Worm (Caenorhabditis elegans) whole organism, L1 larva: Measurements from ENCODE around the gene F54H12.2.
A peak's percentile ranks its signal among the peaks of the same experiment; 100 is the strongest.

Experiments used
- C04F5.9 ChIP-seq: sonication (generic microtip); optimal IDR thresholded peaks from 2 replicates; lab custom pipeline; 2016; ENCODE audit warnings: missing genetic modification characterization, missing compliant biosample characterization
- aha-1 ChIP-seq: fragments of 150-350 bp; optimal IDR thresholded peaks from 2 replicates; lab custom pipeline; 2014; ENCODE audit warnings: missing biosample characterization, missing genetic modification characterization
- ceh-82 ChIP-seq, 3 experiments: fragments of 150-350 bp in 1 of 3; sonication (generic microtip) in 2 of 3; optimal IDR thresholded peaks; 2 replicates each; lab custom pipeline; 2014 to 2017; ENCODE audit warnings: missing biosample characterization in 3 of 3, missing genetic modification characterization in 3 of 3
- dpl-1 ChIP-seq, 3 experiments: fragments of 150-350 bp in 2 of 3; sonication (generic microtip) in 1 of 3; optimal IDR thresholded peaks; 2 replicates each; lab custom pipeline; 2014 to 2017; ENCODE audit warnings: missing biosample characterization in 3 of 3, missing genetic modification characterization in 3 of 3, missing genetic modification reagents in 3 of 3
- dsc-1 ChIP-seq: sonication (generic microtip); optimal IDR thresholded peaks from 2 replicates; lab custom pipeline; 2016; ENCODE audit warnings: mild to moderate bottlenecking, missing genetic modification characterization, missing compliant biosample characterization
- efl-3 ChIP-seq: fragments of 200-800 bp; sonication (Bioruptor generic); optimal IDR thresholded peaks from 2 replicates; lab custom pipeline; 2018; ENCODE audit warnings: mild to moderate bottlenecking, missing genetic modification characterization, missing compliant biosample characterization
- elt-2 ChIP-seq: sonication (generic microtip); optimal IDR thresholded peaks from 2 replicates; lab custom pipeline; 2016; ENCODE audit warnings: missing genetic modification characterization, mild to moderate bottlenecking, inconsistent platforms, missing compliant biosample characterization, missing genetic modification reagents
- fkh-4 ChIP-seq: sonication (generic microtip); optimal IDR thresholded peaks from 2 replicates; lab custom pipeline; 2016; ENCODE audit warnings: missing compliant biosample characterization, missing genetic modification characterization, borderline replicate concordance
- fkh-8 ChIP-seq: sonication (generic microtip); optimal IDR thresholded peaks from 2 replicates; lab custom pipeline; 2016; ENCODE audit warnings: mild to moderate bottlenecking, missing genetic modification characterization, missing compliant biosample characterization
- fos-1 ChIP-seq: fragments of 150-350 bp; optimal IDR thresholded peaks from 2 replicates; lab custom pipeline; 2014; ENCODE audit warnings: missing biosample characterization, missing genetic modification characterization
- isw-1 ChIP-seq: fragments of 200-800 bp; sonication (Bioruptor generic); IDR thresholded peaks from 2 replicates; pipeline ENCODE4 v1.3.6; 2022; ENCODE audit warnings: missing genetic modification characterization, missing compliant biosample characterization
- lin-13 ChIP-seq: fragments of 150-350 bp; optimal IDR thresholded peaks from 2 replicates; lab custom pipeline; 2014; ENCODE audit warnings: missing biosample characterization, missing genetic modification reagents, missing genetic modification characterization
- lin-14 ChIP-seq: fragments of 200-800 bp; sonication (Bioruptor generic); optimal IDR thresholded peaks from 2 replicates; lab custom pipeline; 2018; ENCODE audit warnings: mild to moderate bottlenecking, missing genetic modification characterization, moderate library complexity, missing compliant biosample characterization
- lin-35 ChIP-seq, 2 experiments: fragments of 150-350 bp; optimal IDR thresholded peaks; 2 replicates each; lab custom pipeline; 2014; ENCODE audit warnings: missing biosample characterization in 2 of 2, missing genetic modification characterization in 2 of 2, missing genetic modification reagents in 2 of 2
- lsy-2 ChIP-seq, 2 experiments: fragments of 150-350 bp; optimal IDR thresholded peaks; 2 replicates each; lab custom pipeline; 2014; ENCODE audit warnings: missing biosample characterization in 2 of 2, missing genetic modification characterization in 2 of 2
- mab-9 ChIP-seq: fragments of 200-800 bp; sonication (Bioruptor generic); IDR thresholded peaks from 2 replicates; pipeline ENCODE4 v1.3.6; 2022; ENCODE audit warnings: missing genetic modification reagents, missing genetic modification characterization, missing compliant biosample characterization
- nhr-12 ChIP-seq: sonication (generic microtip); optimal IDR thresholded peaks from 2 replicates; lab custom pipeline; 2017; ENCODE audit warnings: missing biosample characterization, missing genetic modification characterization
- nhr-19 ChIP-seq: fragments of 200-800 bp; sonication (Bioruptor generic); conservative IDR thresholded peaks from 2 replicates; pipeline ENCODE4 v1.3.6; 2022; ENCODE audit warnings: missing genetic modification characterization, missing compliant biosample characterization
- nhr-237 ChIP-seq: fragments of 150-350 bp; optimal IDR thresholded peaks from 2 replicates; lab custom pipeline; 2014; ENCODE audit warnings: missing biosample characterization, missing genetic modification characterization
- nhr-47 ChIP-seq: sonication (generic microtip); optimal IDR thresholded peaks from 2 replicates; lab custom pipeline; 2016; ENCODE audit warnings: mild to moderate bottlenecking, missing genetic modification characterization, moderate library complexity, missing compliant biosample characterization
- nhr-71 ChIP-seq: sonication (generic microtip); optimal IDR thresholded peaks from 2 replicates; lab custom pipeline; 2016; ENCODE audit warnings: mild to moderate bottlenecking, missing genetic modification characterization, moderate library complexity, missing compliant biosample characterization
- nhr-76 ChIP-seq: sonication (generic microtip); optimal IDR thresholded peaks from 2 replicates; lab custom pipeline; 2017; ENCODE audit warnings: missing biosample characterization, missing genetic modification characterization
- nhr-77 ChIP-seq: fragments of 150-350 bp; optimal IDR thresholded peaks from 2 replicates; lab custom pipeline; 2014; ENCODE audit warnings: missing biosample characterization, missing genetic modification characterization
- nhr-85 ChIP-seq: sonication (generic microtip); peaks from one replicate; lab custom pipeline; 2016; ENCODE audit warnings: missing genetic modification characterization, inconsistent platforms, missing compliant biosample characterization
- nhr-90 ChIP-seq: sonication (generic microtip); optimal IDR thresholded peaks from 2 replicates; lab custom pipeline; 2016; ENCODE audit warnings: mild to moderate bottlenecking, missing genetic modification characterization, missing compliant biosample characterization; ENCODE audit not compliant: poor library complexity
- pqm-1 ChIP-seq: sonication (generic microtip); optimal IDR thresholded peaks from 3 replicates; lab custom pipeline; 2017; ENCODE audit warnings: missing biosample characterization, missing genetic modification characterization
- rnt-1 ChIP-seq: sonication (generic microtip); optimal IDR thresholded peaks from 2 replicates; lab custom pipeline; 2016; ENCODE audit warnings: mild to moderate bottlenecking, missing genetic modification characterization, moderate library complexity, missing compliant biosample characterization
- skn-1 ChIP-seq: fragments of 150-350 bp; optimal IDR thresholded peaks from 2 replicates; lab custom pipeline; 2014; ENCODE audit warnings: missing biosample characterization, missing genetic modification characterization
- snpc-4 ChIP-seq: fragments of 150-350 bp; optimal IDR thresholded peaks from 2 replicates; lab custom pipeline; 2014; ENCODE audit warnings: missing biosample characterization, missing genetic modification characterization
- sox-4 ChIP-seq: sonication (generic microtip); optimal IDR thresholded peaks from 2 replicates; lab custom pipeline; 2016; ENCODE audit warnings: missing genetic modification characterization, missing compliant biosample characterization
- sup-37 ChIP-seq: fragments of 200-800 bp; sonication (Bioruptor generic); optimal IDR thresholded peaks from 2 replicates; lab custom pipeline; 2018; ENCODE audit warnings: mild to moderate bottlenecking, missing genetic modification characterization, missing compliant biosample characterization
- swsn-7 ChIP-seq: sonication (generic microtip); optimal IDR thresholded peaks from 2 replicates; lab custom pipeline; 2016; ENCODE audit warnings: missing genetic modification characterization, missing compliant biosample characterization
- xbp-1 ChIP-seq: sonication (generic microtip); optimal IDR thresholded peaks from 2 replicates; lab custom pipeline; 2016; ENCODE audit warnings: missing genetic modification characterization, missing compliant biosample characterization
- zag-1 ChIP-seq: fragments of 150-350 bp; optimal IDR thresholded peaks from 2 replicates; lab custom pipeline; 2014; ENCODE audit warnings: missing biosample characterization, missing genetic modification characterization
- zip-4 ChIP-seq: fragments of 200-800 bp; sonication (Bioruptor generic); optimal IDR thresholded peaks from 2 replicates; lab custom pipeline; 2018; ENCODE audit warnings: mild to moderate bottlenecking, missing genetic modification characterization, moderate library complexity, missing compliant biosample characterization
- ztf-4 ChIP-seq: fragments of 150-350 bp; optimal IDR thresholded peaks from 2 replicates; lab custom pipeline; 2014; ENCODE audit warnings: missing biosample characterization, missing genetic modification characterization

F54H12.2 gene

ce11 chrIII:7979659-7980058 lies 15.3 kb downstream of the F54H12.2 start, which contains the start of gene clp-1:
Gene clp-1 (plus strand): TSS chrIII:7979959.
- TF ChIP-seq fkh-4 (no peak), nhr-85 (tag; lab: Kevin White, UChicago) (peak; percentile 11), lin-14 (peak; percentile 44)

DNA sequence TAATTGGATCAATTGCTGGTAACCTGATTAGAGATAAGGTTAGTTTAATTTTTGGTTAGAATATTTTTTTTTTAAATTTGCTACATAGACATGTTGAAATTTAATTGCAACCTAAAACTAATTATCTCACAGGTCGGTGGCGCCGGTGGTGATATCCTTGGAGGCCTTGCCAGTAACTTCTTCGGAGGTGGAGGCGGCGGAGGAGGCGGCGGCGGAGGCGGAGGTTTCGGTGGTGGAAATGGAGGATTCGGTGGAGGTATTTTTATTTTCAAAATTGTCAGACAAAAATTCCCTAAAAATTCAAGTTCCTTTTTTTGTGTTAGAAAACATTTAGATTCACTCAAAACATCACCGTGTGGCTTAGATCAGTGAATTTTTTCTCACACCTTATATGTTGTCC lies 16.9 kb downstream of the F54H12.2 start:
- TF ChIP-seq swsn-7 (tag; lab: Kevin White, UChicago), result no peak
- no peak for TF ChIP-seq ceh-82 (tag; optimal IDR thresholded peaks at IDR 0.05; lab: Kevin White, UChicago)
- no peak for TF ChIP-seq fkh-8 (tag; lab: Kevin White, UChicago)
- TF ChIP-seq nhr-76 (tag; lab: Kevin White, UChicago), result no peak
- TF ChIP-seq nhr-237 (tag; lab: Kevin White, UChicago), result no peak
- TF ChIP-seq sox-4 (tag; lab: Kevin White, UChicago), result no peak
- no peak for TF ChIP-seq lin-35 (GFP tag; optimal IDR thresholded peaks at IDR 0.05; lab: Kevin White, UChicago)
- no peak for TF ChIP-seq aha-1 (tag; lab: Kevin White, UChicago)
- no peak for TF ChIP-seq pqm-1 (tag; lab: Kevin White, UChicago)

DNA sequence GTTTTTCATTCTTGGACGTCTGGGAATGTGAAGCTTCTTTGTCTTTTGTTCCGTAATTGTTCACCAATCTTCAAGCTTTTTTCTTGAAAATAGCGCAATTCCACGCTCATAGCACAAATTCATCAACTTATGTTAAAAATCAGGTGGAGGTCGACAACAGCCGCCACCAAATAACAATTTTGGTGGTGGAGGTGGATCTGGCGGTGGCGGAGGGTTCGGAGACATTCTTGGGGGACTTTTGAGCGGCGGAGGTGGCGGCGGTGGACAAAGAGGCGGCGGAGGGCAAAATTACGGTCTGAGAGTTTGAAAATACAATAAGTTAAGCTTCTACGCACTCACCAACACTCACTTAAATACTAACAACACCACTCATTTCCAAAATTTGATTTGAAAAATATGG lies 17.6 kb downstream of the F54H12.2 start:
- TF ChIP-seq fkh-4 (no peak), xbp-1 (no peak), nhr-71 (tag; lab: Kevin White, UChicago) (no peak), fos-1 (tag; lab: Kevin White, UChicago) (no peak), lsy-2 (tag; optimal IDR thresholded peaks at IDR 0.05; lab: Kevin White, UChicago) (no peak), ztf-4 (tag; lab: Kevin White, UChicago) (no peak), rnt-1 (tag; lab: Kevin White, UChicago) (no peak), nhr-90 (no peak), lin-14 (no peak), ceh-82 (tag; optimal IDR thresholded peaks at IDR 0.05; lab: Kevin White, UChicago) (no peak), dpl-1 (GFP tag; optimal IDR thresholded peaks at IDR 0.05; lab: Kevin White, UChicago) (no peak)
- TF ChIP-seq, all 84 proteins: peak for 0

- TF ChIP-seq isw-1 (GFP tag; lab: Robert Waterston, UW), result no peak
These were observed 22.3 kb downstream of the F54H12.2 start, which contains the start of gene hrpk-2 for ce11 chrIII:7986585-7987171. Gene hrpk-2 (plus strand): TSS chrIII:7987121.

ce11 chrIII:7996353-7996752 lies 32.0 kb downstream of the F54H12.2 start, which contains the start of gene npr-17:
Gene npr-17 (minus strand): TSS chrIII:7996453.
- peak; percentile 43 for TF ChIP-seq dsc-1 (tag; lab: Kevin White, UChicago)
- TF ChIP-seq lin-13, result no peak

DNA sequence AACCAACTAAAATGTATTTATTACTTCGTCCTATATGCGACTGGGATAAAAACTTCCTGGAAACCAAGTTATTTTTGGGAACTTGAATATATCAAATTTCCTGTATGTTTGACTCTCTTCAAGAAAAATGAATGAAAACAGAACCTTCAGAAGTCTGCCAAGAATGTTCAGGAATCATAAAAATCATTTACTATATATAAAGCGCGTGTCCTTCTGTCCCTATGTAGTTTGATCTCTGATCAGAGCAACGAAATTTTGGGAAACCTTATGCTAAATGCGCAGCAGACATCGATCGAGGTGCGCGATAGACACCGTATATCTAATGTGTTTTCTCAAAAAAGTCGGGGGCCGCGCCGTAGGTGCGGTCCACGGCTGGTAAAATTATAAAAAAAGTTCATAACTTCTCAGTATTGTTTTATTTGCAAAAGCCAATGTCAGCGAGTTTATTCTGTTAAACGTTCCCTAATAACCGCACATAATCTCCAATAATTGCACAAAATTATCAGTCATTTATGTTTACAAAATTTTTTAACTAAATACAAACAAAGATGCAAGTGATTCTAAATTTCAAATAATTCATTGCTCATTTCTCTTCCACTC lies 33.2 kb downstream of the F54H12.2 start:
- no peak for TF ChIP-seq nhr-12
- no peak for TF ChIP-seq fkh-8 (tag; lab: Kevin White, UChicago)
- no peak for TF ChIP-seq nhr-19 (GFP tag; lab: Robert Waterston, UW)
- TF ChIP-seq lin-13, result no peak
- TF ChIP-seq skn-1 (tag; lab: Kevin White, UChicago), result no peak
- no peak for TF ChIP-seq lin-14
- no peak for TF ChIP-seq C04F5.9 (tag; lab: Kevin White, UChicago)
- TF ChIP-seq sup-37 (GFP tag; lab: Kevin White, UChicago), result no peak
- TF ChIP-seq lin-35 (GFP tag; optimal IDR thresholded peaks at IDR 0.05; lab: Kevin White, UChicago), result no peak
- no peak for TF ChIP-seq zip-4 (GFP tag; lab: Kevin White, UChicago)
- no peak for TF ChIP-seq elt-2 (tag; lab: Kevin White, UChicago)
- no peak for TF ChIP-seq mab-9
- no peak for TF ChIP-seq zag-1
- TF ChIP-seq nhr-47 (tag; lab: Kevin White, UChicago), result no peak
- no peak for TF ChIP-seq dpl-1 (GFP tag; optimal IDR thresholded peaks at IDR 0.05; lab: Kevin White, UChicago)
- TF ChIP-seq snpc-4, result no peak
- TF ChIP-seq efl-3 (GFP tag; lab: Kevin White, UChicago), result no peak
- no peak for TF ChIP-seq nhr-77 (tag; lab: Kevin White, UChicago)
